Worm (Caenorhabditis elegans) whole organism, early embryonic: ENCODE results near the gene F53B1.9.

Experiments
- B0310.2 ChIP-seq: sonication (generic microtip); optimal IDR thresholded peaks from 2 replicates; lab custom pipeline; 2016; ENCODE audit warnings: mild to moderate bottlenecking, missing genetic modification characterization, missing compliant biosample characterization
- F13C5.2 ChIP-seq: sonication (generic microtip); optimal IDR thresholded peaks from 2 replicates; lab custom pipeline; 2017; ENCODE audit warnings: mild to moderate bottlenecking, missing genetic modification characterization, inconsistent platforms, missing compliant biosample characterization
- aly-1 ChIP-seq: sonication (generic microtip); optimal IDR thresholded peaks from 2 replicates; lab custom pipeline; 2016; ENCODE audit warnings: missing genetic modification characterization, missing compliant biosample characterization
- ama-1 ChIP-seq: fragments of 150-350 bp; optimal IDR thresholded peaks from 2 replicates; lab custom pipeline; 2014
- ceh-13 ChIP-seq: fragments of 200-800 bp; sonication (Bioruptor generic); optimal IDR thresholded peaks from 2 replicates; lab custom pipeline; 2018; ENCODE audit warnings: mild to moderate bottlenecking, missing genetic modification characterization, missing compliant biosample characterization
- ceh-36 ChIP-seq: sonication (generic microtip); optimal IDR thresholded peaks from 2 replicates; lab custom pipeline; 2016; ENCODE audit warnings: missing genetic modification characterization, inconsistent platforms, missing compliant biosample characterization
- ets-7 ChIP-seq: sonication (generic microtip); optimal IDR thresholded peaks from 2 replicates; lab custom pipeline; 2016; ENCODE audit warnings: missing genotype, missing genetic modification characterization, missing compliant biosample characterization
- flt-1 ChIP-seq: fragments of 200-800 bp; sonication (Bioruptor generic); IDR thresholded peaks from 2 replicates; pipeline ENCODE4 v1.3.6; 2022; ENCODE audit warnings: missing genetic modification characterization, missing compliant biosample characterization
- hmbx-1 ChIP-seq: sonication (generic microtip); optimal IDR thresholded peaks from 2 replicates; lab custom pipeline; 2016; ENCODE audit warnings: mild to moderate bottlenecking, missing genetic modification characterization, missing compliant biosample characterization
- hmg-4 ChIP-seq: fragments of 200-800 bp; sonication (Bioruptor generic); optimal IDR thresholded peaks from 2 replicates; lab custom pipeline; 2018; ENCODE audit warnings: mild to moderate bottlenecking, missing genetic modification characterization, missing compliant biosample characterization
- hnd-1 ChIP-seq: sonication (generic microtip); optimal IDR thresholded peaks from 2 replicates; lab custom pipeline; 2016; ENCODE audit warnings: missing genetic modification characterization, missing compliant biosample characterization
- pes-1 ChIP-seq: fragments of 200-800 bp; sonication (Bioruptor generic); IDR thresholded peaks from 2 replicates; pipeline ENCODE4 v1.3.6; 2022; ENCODE audit warnings: missing genetic modification reagents, missing genetic modification characterization, missing compliant biosample characterization
- scrt-1 ChIP-seq: fragments of 200-800 bp; sonication (Bioruptor generic); IDR thresholded peaks from 2 replicates; pipeline ENCODE4 v1.3.6; 2022; ENCODE audit warnings: missing genetic modification characterization, missing compliant biosample characterization
- sea-1 ChIP-seq: fragments of 200-800 bp; sonication (Bioruptor generic); conservative IDR thresholded peaks from 2 replicates; pipeline ENCODE4 v1.3.6; 2022; ENCODE audit warnings: missing genetic modification characterization, missing compliant biosample characterization
- tbx-11 ChIP-seq: fragments of 200-800 bp; sonication (Bioruptor generic); IDR thresholded peaks from 2 replicates; pipeline ENCODE4 v1.3.6; 2022; ENCODE audit warnings: missing genetic modification characterization, missing compliant biosample characterization
- tbx-37 ChIP-seq: fragments of 200-800 bp; sonication (Bioruptor generic); conservative IDR thresholded peaks from 2 replicates; pipeline ENCODE4 v1.3.6; 2022; ENCODE audit warnings: missing genetic modification reagents, missing genetic modification characterization, missing compliant biosample characterization
- tra-4 ChIP-seq: sonication (generic microtip); optimal IDR thresholded peaks from 2 replicates; lab custom pipeline; 2017; ENCODE audit warnings: missing genetic modification characterization, missing compliant biosample characterization

The F53B1.9 gene

ce11 chrX:2157855-2158254, 26.2 kb upstream of the F53B1.9 start:
- TF ChIP-seq ets-7, result no peak
- TF ChIP-seq aly-1 (tag; lab: Kevin White, UChicago), result no peak
- TF ChIP-seq tbx-37, result no peak
- TF ChIP-seq ama-1 (lab: Kevin White, UChicago), result no peak
- no peak for TF ChIP-seq tra-4 (tag; lab: Kevin White, UChicago)
- no peak for TF ChIP-seq sea-1 (GFP tag; lab: Robert Waterston, UW)
- TF ChIP-seq hnd-1 (tag; lab: Kevin White, UChicago), result no peak
- TF ChIP-seq hmbx-1, result no peak
- TF ChIP-seq flt-1 (GFP tag; lab: Robert Waterston, UW), result no peak
- no peak for TF ChIP-seq pes-1 (GFP tag; lab: Robert Waterston, UW)
- TF ChIP-seq ceh-13 (GFP tag; lab: Kevin White, UChicago), result no peak
- TF ChIP-seq ceh-36, result no peak
- no peak for TF ChIP-seq hmg-4 (GFP tag; lab: Kevin White, UChicago)
- TF ChIP-seq scrt-1, result no peak
- no peak for TF ChIP-seq F13C5.2 (tag; lab: Kevin White, UChicago)
- TF ChIP-seq B0310.2 (tag; lab: Kevin White, UChicago), result no peak
- no peak for TF ChIP-seq tbx-11

- no peak for TF ChIP-seq F13C5.2 (tag; lab: Kevin White, UChicago)
- TF ChIP-seq scrt-1, result no peak
- no peak for TF ChIP-seq sea-1 (GFP tag; lab: Robert Waterston, UW)
- no peak for TF ChIP-seq ceh-36
- no peak for TF ChIP-seq tbx-11
- TF ChIP-seq B0310.2 (tag; lab: Kevin White, UChicago), result no peak
- TF ChIP-seq flt-1 (GFP tag; lab: Robert Waterston, UW), result no peak
- no peak for TF ChIP-seq hnd-1 (tag; lab: Kevin White, UChicago)
- no peak for TF ChIP-seq pes-1 (GFP tag; lab: Robert Waterston, UW)
- no peak for TF ChIP-seq aly-1 (tag; lab: Kevin White, UChicago)
- TF ChIP-seq ceh-13 (GFP tag; lab: Kevin White, UChicago), result no peak
- TF ChIP-seq hmbx-1, result no peak
- no peak for TF ChIP-seq tra-4 (tag; lab: Kevin White, UChicago)
- no peak for TF ChIP-seq hmg-4 (GFP tag; lab: Kevin White, UChicago)
- TF ChIP-seq ets-7, result no peak
- TF ChIP-seq ama-1 (lab: Kevin White, UChicago), result no peak
- no peak for TF ChIP-seq tbx-37
Measured at ce11 chrX:2153780-2154179, 22.1 kb upstream of the F53B1.9 start.

ce11 chrX:2152062-2152461, 20.4 kb upstream of the F53B1.9 start:
- TF ChIP-seq tra-4 (tag; lab: Kevin White, UChicago) (no peak), ets-7 (no peak)

ce11 chrX:2150006-2150405, 18.4 kb upstream of the F53B1.9 start, which contains the start of gene npax-2:
TSS of gene npax-2 (minus strand) at chrX:2150106.
- no peak for TF ChIP-seq hnd-1 (tag; lab: Kevin White, UChicago)
- no peak for TF ChIP-seq scrt-1
- no peak for TF ChIP-seq ama-1 (lab: Kevin White, UChicago)
- TF ChIP-seq flt-1 (GFP tag; lab: Robert Waterston, UW), result no peak
- no peak for TF ChIP-seq ets-7
- TF ChIP-seq tbx-11, result no peak
- no peak for TF ChIP-seq pes-1 (GFP tag; lab: Robert Waterston, UW)
- no peak for TF ChIP-seq B0310.2 (tag; lab: Kevin White, UChicago)
- TF ChIP-seq ceh-13 (GFP tag; lab: Kevin White, UChicago), result no peak
- TF ChIP-seq hmbx-1, result no peak
- TF ChIP-seq F13C5.2 (tag; lab: Kevin White, UChicago), result no peak
- no peak for TF ChIP-seq tra-4 (tag; lab: Kevin White, UChicago)
- TF ChIP-seq sea-1 (GFP tag; lab: Robert Waterston, UW), result no peak
- no peak for TF ChIP-seq tbx-37
- TF ChIP-seq ceh-36, result no peak
- no peak for TF ChIP-seq hmg-4 (GFP tag; lab: Kevin White, UChicago)
- TF ChIP-seq aly-1 (tag; lab: Kevin White, UChicago), result no peak

ce11 chrX:2145629-2146028, 14.0 kb upstream of the F53B1.9 start, which contains the start of gene dpy-3:
TSS of gene dpy-3 (minus strand) at chrX:2145647.
- TF ChIP-seq sea-1 (GFP tag; lab: Robert Waterston, UW) (no peak), hmg-4 (GFP tag; lab: Kevin White, UChicago) (no peak), F13C5.2 (tag; lab: Kevin White, UChicago) (no peak), hnd-1 (tag; lab: Kevin White, UChicago) (no peak), ama-1 (lab: Kevin White, UChicago) (no peak), ceh-36 (no peak), flt-1 (GFP tag; lab: Robert Waterston, UW) (no peak), scrt-1 (no peak), pes-1 (GFP tag; lab: Robert Waterston, UW) (no peak)

ce11 chrX:2144875-2145274, 13.2 kb upstream of the F53B1.9 start:
- TF ChIP-seq B0310.2 (tag; lab: Kevin White, UChicago), result no peak
- no peak for TF ChIP-seq flt-1 (GFP tag; lab: Robert Waterston, UW)
- TF ChIP-seq hnd-1 (tag; lab: Kevin White, UChicago), result no peak
- no peak for TF ChIP-seq scrt-1
- TF ChIP-seq F13C5.2 (tag; lab: Kevin White, UChicago), result no peak
- no peak for TF ChIP-seq pes-1 (GFP tag; lab: Robert Waterston, UW)
- TF ChIP-seq hmbx-1, result no peak
- TF ChIP-seq tbx-37, result no peak
- no peak for TF ChIP-seq ets-7
- no peak for TF ChIP-seq aly-1 (tag; lab: Kevin White, UChicago)
- TF ChIP-seq ama-1 (lab: Kevin White, UChicago), result no peak
- TF ChIP-seq ceh-13 (GFP tag; lab: Kevin White, UChicago), result no peak
- no peak for TF ChIP-seq ceh-36
- TF ChIP-seq tra-4 (tag; lab: Kevin White, UChicago), result no peak
- TF ChIP-seq sea-1 (GFP tag; lab: Robert Waterston, UW), result no peak; the same call in 1 of the 2 replicates

DNA sequence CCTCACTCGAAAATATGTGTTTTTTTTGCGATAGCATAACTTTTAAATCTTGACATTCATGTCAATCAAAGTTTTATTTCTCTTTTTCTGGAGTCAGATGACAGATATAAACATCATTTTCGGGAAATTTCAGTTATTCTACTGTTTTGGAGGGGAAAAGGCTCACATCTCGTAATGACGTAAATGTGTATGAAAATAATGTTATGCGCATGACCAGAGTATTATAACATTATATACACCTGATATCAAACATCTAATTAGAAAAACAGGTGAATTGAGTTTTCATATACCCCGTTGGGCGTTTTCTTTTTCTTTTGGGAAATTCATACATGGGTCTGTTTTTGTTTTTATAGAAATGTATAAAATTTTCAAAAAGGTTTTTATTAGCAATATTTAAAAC, 12.6 kb upstream of the F53B1.9 start:
- TF ChIP-seq hnd-1 (tag; lab: Kevin White, UChicago), result no peak
- TF ChIP-seq hmbx-1, result no peak
- no peak for TF ChIP-seq ceh-36
- TF ChIP-seq flt-1 (GFP tag; lab: Robert Waterston, UW), result no peak
- no peak for TF ChIP-seq hmg-4 (GFP tag; lab: Kevin White, UChicago)
- no peak for TF ChIP-seq sea-1 (GFP tag; lab: Robert Waterston, UW)
- no peak for TF ChIP-seq tra-4 (tag; lab: Kevin White, UChicago)
- TF ChIP-seq B0310.2 (tag; lab: Kevin White, UChicago), result no peak
- no peak for TF ChIP-seq ama-1 (lab: Kevin White, UChicago)
- no peak for TF ChIP-seq scrt-1
- TF ChIP-seq aly-1 (tag; lab: Kevin White, UChicago), result no peak
- no peak for TF ChIP-seq F13C5.2 (tag; lab: Kevin White, UChicago)
- no peak for TF ChIP-seq pes-1 (GFP tag; lab: Robert Waterston, UW)
- no peak for TF ChIP-seq ceh-13 (GFP tag; lab: Kevin White, UChicago)
- no peak for TF ChIP-seq tbx-37
- no peak for TF ChIP-seq tbx-11
- no peak for TF ChIP-seq ets-7
